Worm (Caenorhabditis elegans) whole organism, L3 larva: ENCODE results near the gene R07E3.1.

Experiments
- fkh-10 ChIP-seq: sonication (generic microtip); optimal IDR thresholded peaks from 2 replicates; lab custom pipeline; 2017; ENCODE audit warnings: missing biosample characterization, missing genetic modification reagents, missing genetic modification characterization
- fos-1 ChIP-seq: fragments of 150-350 bp; optimal IDR thresholded peaks from 2 replicates; lab custom pipeline; 2014; ENCODE audit warnings: missing biosample characterization, missing genetic modification characterization
- jun-1 ChIP-seq: fragments of 150-350 bp; optimal IDR thresholded peaks from 2 replicates; lab custom pipeline; 2014; ENCODE audit warnings: missing biosample characterization, missing genetic modification reagents, missing genetic modification characterization
- lin-15B ChIP-seq: fragments of 150-350 bp; optimal IDR thresholded peaks from 2 replicates; lab custom pipeline; 2014; ENCODE audit warnings: missing biosample characterization, missing genetic modification characterization
- nhr-11 ChIP-seq: fragments of 150-350 bp; optimal IDR thresholded peaks from 2 replicates; lab custom pipeline; 2014; ENCODE audit warnings: missing biosample characterization, missing genetic modification characterization
- nhr-12 ChIP-seq: fragments of 150-350 bp; optimal IDR thresholded peaks from 2 replicates; lab custom pipeline; 2014; ENCODE audit warnings: missing biosample characterization, missing genetic modification characterization

ce11 chrX:10318437-10318836, 22.5 kb downstream of the R07E3.1 start:
- TF ChIP-seq fkh-10 (GFP tag; lab: Kevin White, UChicago) (no peak), lin-15B (tag; lab: Kevin White, UChicago) (no peak), jun-1 (tag; lab: Kevin White, UChicago) (no peak), fos-1 (tag; lab: Kevin White, UChicago) (no peak), nhr-11 (no peak), nhr-12 (tag; lab: Kevin White, UChicago) (no peak)
